Worm (Caenorhabditis elegans) whole organism, L1 larva: ENCODE results near the gene ZK1290.15.

Source experiments
- alr-1 ChIP-seq: fragments of 200-800 bp; sonication (Bioruptor generic); optimal IDR thresholded peaks from 2 replicates; lab custom pipeline; 2018; ENCODE audit warnings: borderline replicate concordance, mild to moderate bottlenecking, missing genetic modification characterization, missing compliant biosample characterization
- fkh-8 ChIP-seq: sonication (generic microtip); optimal IDR thresholded peaks from 2 replicates; lab custom pipeline; 2016; ENCODE audit warnings: mild to moderate bottlenecking, missing genetic modification characterization, missing compliant biosample characterization
- lin-15B ChIP-seq: fragments of 150-350 bp; sonication (generic microtip); optimal IDR thresholded peaks from 3 replicates; lab custom pipeline; 2014; ENCODE audit warnings: missing biosample characterization, missing genetic modification characterization
- lsy-2 ChIP-seq, 2 experiments: fragments of 150-350 bp; optimal IDR thresholded peaks; 2 replicates each; lab custom pipeline; 2014; ENCODE audit warnings: missing biosample characterization in 2 of 2, missing genetic modification characterization in 2 of 2
- mep-1 ChIP-seq: fragments of 150-350 bp; optimal IDR thresholded peaks from 2 replicates; lab custom pipeline; 2014; ENCODE audit warnings: missing biosample characterization, missing genetic modification characterization
- nhr-47 ChIP-seq: sonication (generic microtip); optimal IDR thresholded peaks from 2 replicates; lab custom pipeline; 2016; ENCODE audit warnings: mild to moderate bottlenecking, missing genetic modification characterization, moderate library complexity, missing compliant biosample characterization
- nhr-76 ChIP-seq: sonication (generic microtip); optimal IDR thresholded peaks from 2 replicates; lab custom pipeline; 2017; ENCODE audit warnings: missing biosample characterization, missing genetic modification characterization
- nhr-90 ChIP-seq: sonication (generic microtip); optimal IDR thresholded peaks from 2 replicates; lab custom pipeline; 2016; ENCODE audit warnings: mild to moderate bottlenecking, missing genetic modification characterization, missing compliant biosample characterization; ENCODE audit not compliant: poor library complexity
- pag-3 ChIP-seq: sonication (generic microtip); optimal IDR thresholded peaks from 2 replicates; lab custom pipeline; 2017; ENCODE audit warnings: missing genetic modification characterization, mild to moderate bottlenecking, missing compliant biosample characterization, antibody characterized with exemption, borderline replicate concordance; ENCODE audit not compliant: insufficient read depth
- snpc-4 ChIP-seq: fragments of 150-350 bp; optimal IDR thresholded peaks from 2 replicates; lab custom pipeline; 2014; ENCODE audit warnings: missing biosample characterization, missing genetic modification characterization
- snu-23 ChIP-seq: sonication (generic microtip); optimal IDR thresholded peaks from 2 replicates; lab custom pipeline; 2016; ENCODE audit warnings: missing genetic modification characterization, missing compliant biosample characterization

- no peak for TF ChIP-seq nhr-76 (tag; lab: Kevin White, UChicago)
- no peak for TF ChIP-seq snpc-4 (tag; lab: Kevin White, UChicago)
- TF ChIP-seq alr-1 (tag; lab: Kevin White, UChicago): no peak
- no peak for TF ChIP-seq pag-3 (tag; lab: Kevin White, UChicago)
- no peak for TF ChIP-seq mep-1 (tag; lab: Kevin White, UChicago)
- no peak for TF ChIP-seq nhr-90
- TF ChIP-seq nhr-47 (tag; lab: Kevin White, UChicago): no peak
- no peak for TF ChIP-seq lsy-2 (tag; optimal IDR thresholded peaks at IDR 0.05; lab: Kevin White, UChicago)
- no peak for TF ChIP-seq lin-15B (tag; lab: Kevin White, UChicago)
- TF ChIP-seq snu-23: no peak
- no peak for TF ChIP-seq fkh-8
Observed at ce11 chrII:7558864-7559263, 35.5 kb downstream of the ZK1290.15 start.
